Worm (Caenorhabditis elegans) whole organism, mixed stage, embryonic: ENCODE measurements around the gene famh-136.

Experiments
- M03D4.4 ChIP-seq: sonication (generic microtip); optimal IDR thresholded peaks from 2 replicates; lab custom pipeline; 2017; ENCODE audit warnings: mild to moderate bottlenecking, missing genetic modification characterization, missing compliant biosample characterization
- bed-3 ChIP-seq: fragments of 200-800 bp; sonication (Bioruptor generic); optimal IDR thresholded peaks from 3 replicates; lab custom pipeline; 2018; ENCODE audit warnings: mild to moderate bottlenecking, missing genetic modification characterization, moderate library complexity, missing compliant biosample characterization
- blmp-1 ChIP-seq: fragments of 150-350 bp; optimal IDR thresholded peaks from 2 replicates; lab custom pipeline; 2014; ENCODE audit warnings: missing biosample characterization, missing genetic modification characterization
- ceh-39 ChIP-seq: fragments of 150-350 bp; optimal IDR thresholded peaks from 2 replicates; lab custom pipeline; 2014; ENCODE audit warnings: missing biosample characterization, missing genetic modification characterization
- ceh-43 ChIP-seq: fragments of 200-800 bp; sonication (Bioruptor generic); optimal IDR thresholded peaks from 2 replicates; lab custom pipeline; 2018; ENCODE audit warnings: mild to moderate bottlenecking, missing genetic modification characterization, moderate library complexity, missing compliant biosample characterization
- ces-1 ChIP-seq: fragments of 150-350 bp; optimal IDR thresholded peaks from 2 replicates; lab custom pipeline; 2014; ENCODE audit warnings: missing biosample characterization, missing genetic modification reagents, missing genetic modification characterization
- drap-1 ChIP-seq: fragments of 200-800 bp; sonication (Bioruptor generic); optimal IDR thresholded peaks from 3 replicates; lab custom pipeline; 2018; ENCODE audit warnings: mild to moderate bottlenecking, missing genetic modification characterization, missing compliant biosample characterization
- elt-3 ChIP-seq: fragments of 150-350 bp; optimal IDR thresholded peaks from 2 replicates; lab custom pipeline; 2014; ENCODE audit warnings: missing biosample characterization, missing genetic modification characterization
- flh-1 ChIP-seq: fragments of 200-800 bp; sonication (Bioruptor generic); optimal IDR thresholded peaks from 2 replicates; lab custom pipeline; 2018; ENCODE audit warnings: mild to moderate bottlenecking, missing genetic modification characterization, moderate library complexity, missing compliant biosample characterization
- ham-2 ChIP-seq: fragments of 200-800 bp; sonication (Bioruptor generic); optimal IDR thresholded peaks from 2 replicates; lab custom pipeline; 2018; ENCODE audit warnings: mild to moderate bottlenecking, missing genetic modification characterization, missing compliant biosample characterization
- hlh-1 ChIP-seq: fragments of 150-350 bp; optimal IDR thresholded peaks from 2 replicates; lab custom pipeline; 2014; ENCODE audit warnings: missing biosample characterization, missing genetic modification reagents, missing genetic modification characterization
- lin-13 ChIP-seq: fragments of 150-350 bp; optimal IDR thresholded peaks from 2 replicates; lab custom pipeline; 2014; ENCODE audit warnings: missing biosample characterization, missing genetic modification characterization
- lin-32 ChIP-seq: fragments of 200-800 bp; sonication (Bioruptor generic); optimal IDR thresholded peaks from 2 replicates; lab custom pipeline; 2018; ENCODE audit warnings: mild to moderate bottlenecking, missing genetic modification characterization, missing compliant biosample characterization
- lsy-2 ChIP-seq: fragments of 150-350 bp; optimal IDR thresholded peaks from 2 replicates; lab custom pipeline; 2014; ENCODE audit warnings: missing biosample characterization, missing genetic modification characterization
- mab-5 ChIP-seq: fragments of 150-350 bp; optimal IDR thresholded peaks from 2 replicates; lab custom pipeline; 2014; ENCODE audit warnings: missing biosample characterization, missing genetic modification characterization
- mep-1 ChIP-seq: fragments of 150-350 bp; optimal IDR thresholded peaks from 2 replicates; lab custom pipeline; 2017; ENCODE audit warnings: missing biosample characterization, missing genetic modification reagents, missing genetic modification characterization, inconsistent platforms
- mls-2 ChIP-seq: sonication (generic microtip); optimal IDR thresholded peaks from 2 replicates; lab custom pipeline; 2016; ENCODE audit warnings: mild to moderate bottlenecking, missing genetic modification characterization, moderate library complexity, missing compliant biosample characterization
- nhr-12 ChIP-seq: fragments of 150-350 bp; optimal IDR thresholded peaks from 2 replicates; lab custom pipeline; 2014; ENCODE audit warnings: missing biosample characterization, missing genetic modification characterization
- nhr-2 ChIP-seq: fragments of 150-350 bp; optimal IDR thresholded peaks from 2 replicates; lab custom pipeline; 2014; ENCODE audit warnings: missing biosample characterization, missing genetic modification characterization
- nhr-237 ChIP-seq: fragments of 150-350 bp; optimal IDR thresholded peaks from 2 replicates; lab custom pipeline; 2014; ENCODE audit warnings: missing biosample characterization, missing genetic modification characterization
- nhr-28 ChIP-seq: fragments of 150-350 bp; optimal IDR thresholded peaks from 2 replicates; lab custom pipeline; 2014; ENCODE audit warnings: missing biosample characterization, missing genetic modification characterization
- nhr-76 ChIP-seq: sonication (generic microtip); optimal IDR thresholded peaks from 2 replicates; lab custom pipeline; 2017; ENCODE audit warnings: missing biosample characterization, missing genetic modification characterization
- pha-4 ChIP-seq: fragments of 150-350 bp; optimal IDR thresholded peaks from 2 replicates; lab custom pipeline; 2018; ENCODE audit warnings: missing biosample characterization, missing genetic modification reagents, missing genetic modification characterization
- sem-2 ChIP-seq: fragments of 200-800 bp; sonication (Bioruptor generic); optimal IDR thresholded peaks from 2 replicates; lab custom pipeline; 2018; ENCODE audit warnings: mild to moderate bottlenecking, missing genetic modification characterization, missing compliant biosample characterization
- snpc-4 ChIP-seq: fragments of 150-350 bp; optimal IDR thresholded peaks from 2 replicates; lab custom pipeline; 2014; ENCODE audit warnings: missing biosample characterization, missing genetic modification characterization
- sptf-1 ChIP-seq: sonication (generic microtip); optimal IDR thresholded peaks from 2 replicates; lab custom pipeline; 2017; ENCODE audit warnings: mild to moderate bottlenecking, missing genetic modification characterization, moderate library complexity, missing compliant biosample characterization
- tbx-8 ChIP-seq: fragments of 200-800 bp; sonication (Bioruptor generic); optimal IDR thresholded peaks from 2 replicates; lab custom pipeline; 2018; ENCODE audit warnings: mild to moderate bottlenecking, missing genetic modification characterization, moderate library complexity, missing compliant biosample characterization
- unc-120 ChIP-seq: sonication (generic microtip); optimal IDR thresholded peaks from 2 replicates; lab custom pipeline; 2017; ENCODE audit warnings: missing genetic modification characterization, missing compliant biosample characterization; ENCODE audit not compliant: poor library complexity, severe bottlenecking
- unc-39 ChIP-seq: fragments of 150-350 bp; optimal IDR thresholded peaks from 2 replicates; lab custom pipeline; 2014; ENCODE audit warnings: missing biosample characterization, missing genetic modification characterization
- unc-62 ChIP-seq: fragments of 150-350 bp; optimal IDR thresholded peaks from 2 replicates; lab custom pipeline; 2014; ENCODE audit warnings: missing biosample characterization, missing genetic modification reagents, missing genetic modification characterization
- zip-8 ChIP-seq: fragments of 150-350 bp; optimal IDR thresholded peaks from 2 replicates; lab custom pipeline; 2014; ENCODE audit warnings: missing biosample characterization, missing genetic modification characterization
- ztf-11 ChIP-seq: fragments of 150-350 bp; optimal IDR thresholded peaks from 2 replicates; lab custom pipeline; 2014; ENCODE audit warnings: missing biosample characterization, missing genetic modification characterization

The famh-136 gene

ce11 chrIII:8917879-8918381 lies 30.4 kb downstream of the famh-136 start, which contains the start of gene cdc-25.3:
cdc-25.3 (minus strand) TSS chrIII:8917929.
- TF ChIP-seq nhr-2 (tag; lab: Kevin White, UChicago) (no peak), unc-120 (tag; lab: Kevin White, UChicago) (no peak), hlh-1 (tag; lab: Kevin White, UChicago) (no peak), nhr-28 (no peak), zip-8 (tag; lab: Kevin White, UChicago) (no peak), mab-5 (tag; lab: Kevin White, UChicago) (no peak), mep-1 (tag; lab: Kevin White, UChicago) (no peak), mls-2 (tag; lab: Kevin White, UChicago) (no peak), flh-1 (GFP tag; lab: Kevin White, UChicago) (no peak), bed-3 (GFP tag; lab: Kevin White, UChicago) (no peak), ham-2 (GFP tag; lab: Kevin White, UChicago) (no peak), tbx-8 (no peak), M03D4.4 (tag; lab: Kevin White, UChicago) (no peak), ceh-43 (GFP tag; lab: Kevin White, UChicago) (no peak), ztf-11 (tag; lab: Kevin White, UChicago) (no peak), nhr-12 (tag; lab: Kevin White, UChicago) (no peak), sem-2 (GFP tag; lab: Kevin White, UChicago) (no peak), ces-1 (GFP tag; lab: Kevin White, UChicago) (no peak), blmp-1 (tag; lab: Kevin White, UChicago) (no peak), nhr-76 (tag; lab: Kevin White, UChicago) (no peak)
- TF ChIP-seq, all 35 proteins: peak for 0

ce11 chrIII:8919784-8920183 lies 32.2 kb downstream of the famh-136 start, which contains the start of gene ZK637.15:
ZK637.15 (plus strand) TSS chrIII:8920084.
- TF ChIP-seq unc-62: no peak
- TF ChIP-seq nhr-12 (tag; lab: Kevin White, UChicago): no peak
- TF ChIP-seq lin-13: no peak
- TF ChIP-seq sem-2 (GFP tag; lab: Kevin White, UChicago): no peak
- no peak for TF ChIP-seq snpc-4 (tag; lab: Kevin White, UChicago)
- no peak for TF ChIP-seq ces-1 (GFP tag; lab: Kevin White, UChicago)
- no peak for TF ChIP-seq drap-1 (GFP tag; lab: Kevin White, UChicago)
- no peak for TF ChIP-seq M03D4.4 (tag; lab: Kevin White, UChicago)
- no peak for TF ChIP-seq elt-3 (tag; lab: Kevin White, UChicago)
- TF ChIP-seq lin-32 (GFP tag; lab: Kevin White, UChicago): no peak
- TF ChIP-seq ham-2 (GFP tag; lab: Kevin White, UChicago): no peak
- no peak for TF ChIP-seq nhr-76 (tag; lab: Kevin White, UChicago)
- TF ChIP-seq bed-3 (GFP tag; lab: Kevin White, UChicago): no peak
- no peak for TF ChIP-seq unc-39 (tag; lab: Kevin White, UChicago)

ce11 chrIII:8922061-8922460 lies 34.5 kb downstream of the famh-136 start:
- peak; percentile 39 for TF ChIP-seq nhr-237 (tag; lab: Kevin White, UChicago)
- no peak for TF ChIP-seq blmp-1 (tag; lab: Kevin White, UChicago)
- no peak for TF ChIP-seq tbx-8
- no peak for TF ChIP-seq nhr-76 (tag; lab: Kevin White, UChicago)
- peak; percentile 60 for TF ChIP-seq unc-62
- TF ChIP-seq hlh-1 (tag; lab: Kevin White, UChicago): peak; percentile 13
- TF ChIP-seq unc-39 (tag; lab: Kevin White, UChicago): no peak
- no peak for TF ChIP-seq mep-1 (tag; lab: Kevin White, UChicago)
- TF ChIP-seq lsy-2 (tag; lab: Kevin White, UChicago): peak; percentile 4
- TF ChIP-seq mab-5 (tag; lab: Kevin White, UChicago): no peak

- TF ChIP-seq nhr-2 (tag; lab: Kevin White, UChicago) (no peak), unc-120 (tag; lab: Kevin White, UChicago) (no peak), unc-39 (tag; lab: Kevin White, UChicago) (no peak), ztf-11 (tag; lab: Kevin White, UChicago) (no peak), tbx-8 (no peak), pha-4 (tag; lab: Kevin White, UChicago) (no peak), bed-3 (GFP tag; lab: Kevin White, UChicago) (no peak), lin-13 (no peak), sptf-1 (tag; lab: Kevin White, UChicago) (no peak), nhr-76 (tag; lab: Kevin White, UChicago) (no peak), ces-1 (GFP tag; lab: Kevin White, UChicago) (no peak), nhr-237 (tag; lab: Kevin White, UChicago) (no peak), M03D4.4 (tag; lab: Kevin White, UChicago) (no peak), ceh-39 (tag; lab: Kevin White, UChicago) (no peak)
These were observed 35.7 kb downstream of the famh-136 start, which contains the start of gene glb-1 for ce11 chrIII:8923240-8923734. glb-1 (minus strand) TSS chrIII:8923290.
